Fruit fly (Drosophila melanogaster) whole organism, wandering third instar larva: Measurements from ENCODE around the gene CG14646.

Experiments
- CG32264 ChIP-seq: fragments of 200-800 bp; sonication (Bioruptor generic); optimal IDR thresholded peaks from 2 replicates; lab custom pipeline; 2016; ENCODE audit warnings: missing biosample characterization, missing genetic modification characterization
- Dfd ChIP-seq: fragments of >200 bp; optimal IDR thresholded peaks from 2 replicates; lab custom pipeline; 2017; ENCODE audit warnings: missing biosample characterization, missing genetic modification characterization
- Dif ChIP-seq: fragments of 200-275, 200-300 bp; sonication (Bioruptor generic); optimal IDR thresholded peaks from 2 replicates; lab custom pipeline; 2018; ENCODE audit warnings: missing biosample characterization, missing genetic modification characterization; ENCODE audit not compliant: partially characterized antibody
- Myc ChIP-seq: fragments of >200 bp; optimal IDR thresholded peaks from 2 replicates; lab custom pipeline; 2017
- N ChIP-seq: fragments of >200 bp; optimal IDR thresholded peaks from 2 replicates; lab custom pipeline; 2018; ENCODE audit warnings: missing biosample characterization, missing external identifiers, missing genetic modification characterization
- Rel ChIP-seq, 2 experiments: fragments of 200-800 bp; sonication (Bioruptor generic) in 1 of 2; optimal IDR thresholded peaks; 2 replicates in 1 of 2; 3 replicates in 1 of 2; lab custom pipeline; 2016 to 2019; ENCODE audit warnings: mild to moderate bottlenecking in 2 of 2, missing biosample characterization in 2 of 2, missing genetic modification characterization in 2 of 2, moderate library complexity in 1 of 2
- Vsx2 ChIP-seq: fragments of 200-300, 225-300 bp; sonication (Bioruptor generic); optimal IDR thresholded peaks from 2 replicates; lab custom pipeline; 2018; ENCODE audit warnings: missing biosample characterization, missing genetic modification characterization; ENCODE audit not compliant: partially characterized antibody
- dsf ChIP-seq: sonication (Bioruptor generic); optimal IDR thresholded peaks from 2 replicates; lab custom pipeline; 2016; ENCODE audit warnings: missing biosample characterization, missing genetic modification characterization, borderline replicate concordance
- lola ChIP-seq: fragments of >200 bp; optimal IDR thresholded peaks from 2 replicates; lab custom pipeline; 2017; ENCODE audit warnings: missing biosample characterization, missing genetic modification characterization
- usp ChIP-seq: fragments of >200 bp; optimal IDR thresholded peaks from 2 replicates; lab custom pipeline; 2017; ENCODE audit warnings: missing biosample characterization, missing genetic modification characterization

DNA sequence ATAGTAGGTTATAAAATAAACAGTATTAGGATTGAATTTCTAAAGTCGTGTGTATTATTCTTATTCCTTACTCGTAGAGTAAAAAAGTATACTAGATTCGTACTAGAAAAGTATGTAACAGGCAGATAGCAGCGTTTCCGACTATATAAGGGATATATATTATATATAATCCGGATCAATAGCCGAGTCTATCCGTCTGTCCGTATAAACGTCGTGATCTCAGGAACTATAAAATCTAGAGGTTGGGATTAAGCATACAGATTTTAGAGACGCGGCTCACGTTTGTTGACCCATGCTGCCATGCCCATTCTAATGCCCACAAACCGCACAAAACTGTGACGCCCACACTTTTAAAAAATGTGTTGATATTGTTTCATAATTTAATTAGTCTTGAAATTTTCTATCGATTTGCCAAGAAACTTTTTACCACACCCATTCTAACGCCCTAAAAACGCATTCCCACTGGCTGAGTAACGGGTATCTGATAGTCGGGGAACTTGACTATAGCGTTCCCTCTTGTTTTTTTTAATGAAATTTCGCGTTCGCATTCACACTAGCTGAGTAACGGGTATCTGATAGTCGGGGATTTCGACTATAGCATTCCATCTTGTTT is 11.9 kb downstream of the CG14646 start, which contains the start of gene CG9853:
- no peak for TF ChIP-seq usp (GFP tag; lab: Kevin White, UChicago)
- TF ChIP-seq Rel (GFP tag; optimal IDR thresholded peaks at IDR 0.05; lab: Kevin White, UChicago): no peak
- no peak for TF ChIP-seq Rel (tag; optimal IDR thresholded peaks at IDR 0.05; lab: Kevin White, UChicago)
- peak; percentile 92 for TF ChIP-seq Dfd (GFP tag; lab: Kevin White, UChicago)
- no peak for TF ChIP-seq dsf (GFP tag; lab: Kevin White, UChicago)
- no peak for TF ChIP-seq Vsx2 (GFP tag; lab: Kevin White, UChicago)
- TF ChIP-seq Myc (lab: Kevin White, UChicago): no peak
- no peak for TF ChIP-seq Dif
- no peak for TF ChIP-seq CG32264 (GFP tag; lab: Kevin White, UChicago)
- no peak for TF ChIP-seq lola (GFP tag; lab: Kevin White, UChicago)
- TF ChIP-seq N (GFP tag; lab: Kevin White, UChicago): no peak
